Worm (Caenorhabditis elegans) whole organism, L4 larva: Measurements from ENCODE around the gene srh-92.

Source experiments
- T20F7.1 ChIP-seq: fragments of 200-800 bp; sonication (Bioruptor generic); optimal IDR thresholded peaks from 2 replicates; lab custom pipeline; 2018; ENCODE audit warnings: mild to moderate bottlenecking, missing genetic modification characterization, missing compliant biosample characterization
- T26A8.4 ChIP-seq: fragments of 200-800 bp; sonication (Bioruptor generic); IDR thresholded peaks from 2 replicates; pipeline ENCODE4 v1.3.6; 2022; ENCODE audit warnings: missing genetic modification characterization, missing compliant biosample characterization
- Y105C5A.15 ChIP-seq: fragments of 200-800 bp; sonication (Bioruptor generic); IDR thresholded peaks from 2 replicates; pipeline ENCODE4 v1.3.6; 2022; ENCODE audit warnings: missing genetic modification characterization, missing compliant biosample characterization
- ZK337.2 ChIP-seq: fragments of 200-800 bp; sonication (Bioruptor generic); IDR thresholded peaks from 2 replicates; pipeline ENCODE4 v1.3.6; 2022; ENCODE audit warnings: missing genetic modification reagents, missing genetic modification characterization, missing compliant biosample characterization
- aha-1 ChIP-seq: fragments of 150-350 bp; peaks from one replicate; lab custom pipeline; 2014; ENCODE audit warnings: missing biosample characterization, missing genetic modification characterization
- arid-1 ChIP-seq: fragments of 200-800 bp; sonication (Bioruptor generic); conservative IDR thresholded peaks from 2 replicates; pipeline ENCODE4 v1.3.6; 2022; ENCODE audit warnings: missing genetic modification reagents, missing genetic modification characterization, missing compliant biosample characterization
- attf-4 ChIP-seq: sonication (generic microtip); optimal IDR thresholded peaks from 3 replicates; lab custom pipeline; 2017; ENCODE audit warnings: missing biosample characterization, missing genetic modification characterization
- ceh-20 ChIP-seq: fragments of 200-800 bp; sonication (Bioruptor generic); IDR thresholded peaks from 2 replicates; pipeline ENCODE4 v1.3.6; 2022; ENCODE audit warnings: missing genetic modification reagents, missing genetic modification characterization, missing compliant biosample characterization
- ceh-44 ChIP-seq: fragments of 200-800 bp; sonication (Bioruptor generic); IDR thresholded peaks from 2 replicates; pipeline ENCODE4 v1.3.6; 2022; ENCODE audit warnings: missing genetic modification reagents, missing genetic modification characterization, missing compliant biosample characterization
- ceh-82 ChIP-seq: sonication (generic microtip); optimal IDR thresholded peaks from 2 replicates; lab custom pipeline; 2017; ENCODE audit warnings: missing biosample characterization, missing genetic modification characterization
- ces-1 ChIP-seq: fragments of 150-350 bp; sonication (generic microtip); optimal IDR thresholded peaks from 4 replicates; lab custom pipeline; 2014; ENCODE audit warnings: missing biosample characterization, missing genetic modification reagents, missing genetic modification characterization
- cey-2 ChIP-seq: sonication (generic microtip); optimal IDR thresholded peaks from 3 replicates; lab custom pipeline; 2017; ENCODE audit warnings: missing genetic modification characterization, mild to moderate bottlenecking, missing compliant biosample characterization, antibody characterized with exemption, borderline replicate concordance; ENCODE audit not compliant: insufficient read depth
- ctbp-1 ChIP-seq: fragments of 200-800 bp; sonication (Bioruptor generic); IDR thresholded peaks from 2 replicates; pipeline ENCODE4 v1.3.6; 2022; ENCODE audit warnings: missing genetic modification reagents, missing genetic modification characterization, missing compliant biosample characterization
- daf-16 ChIP-seq, 3 experiments: sonication (generic microtip); optimal IDR thresholded peaks; 2 replicates each; lab custom pipeline; 2016 to 2017; ENCODE audit warnings: missing genetic modification characterization in 3 of 3, missing genetic modification reagents in 3 of 3, mild to moderate bottlenecking in 2 of 3, missing compliant biosample characterization in 2 of 3, missing biosample characterization in 1 of 3, moderate library complexity in 1 of 3
- dmd-9 ChIP-seq: fragments of 200-800 bp; sonication (Bioruptor generic); IDR thresholded peaks from 2 replicates; pipeline ENCODE4 v1.3.6; 2022; ENCODE audit warnings: missing genetic modification reagents, missing genetic modification characterization, missing compliant biosample characterization
- dpl-1 ChIP-seq: fragments of 150-350 bp; optimal IDR thresholded peaks from 2 replicates; lab custom pipeline; 2014; ENCODE audit warnings: missing biosample characterization, missing genetic modification reagents, missing genetic modification characterization
- hif-1 ChIP-seq, 2 experiments: sonication (generic microtip); optimal IDR thresholded peaks; 2 replicates each; lab custom pipeline; 2016 to 2017; ENCODE audit warnings: missing compliant biosample characterization in 2 of 2, missing genetic modification characterization in 2 of 2, missing genetic modification reagents in 2 of 2, missing genotype in 2 of 2, mild to moderate bottlenecking in 1 of 2
- hlh-11 ChIP-seq: fragments of 200-800 bp; sonication (Bioruptor generic); optimal IDR thresholded peaks from 2 replicates; lab custom pipeline; 2018; ENCODE audit warnings: mild to moderate bottlenecking, missing genetic modification characterization, missing compliant biosample characterization
- hlh-30 ChIP-seq: sonication (generic microtip); optimal IDR thresholded peaks from 2 replicates; lab custom pipeline; 2017; ENCODE audit warnings: antibody characterized with exemption, mild to moderate bottlenecking, missing genetic modification characterization, missing compliant biosample characterization; ENCODE audit not compliant: insufficient read depth
- hmg-1.1 ChIP-seq: fragments of 200-800 bp; sonication (Bioruptor generic); IDR thresholded peaks from 2 replicates; pipeline ENCODE4 v1.3.6; 2022; ENCODE audit warnings: missing genetic modification reagents, missing genetic modification characterization, missing compliant biosample characterization
- jun-1 ChIP-seq: fragments of 150-350 bp; optimal IDR thresholded peaks from 2 replicates; lab custom pipeline; 2014; ENCODE audit warnings: missing biosample characterization, missing genetic modification reagents, missing genetic modification characterization
- lin-1 ChIP-seq: fragments of 200-800 bp; sonication (Bioruptor generic); IDR thresholded peaks from 2 replicates; pipeline ENCODE4 v1.3.6; 2022; ENCODE audit warnings: missing genetic modification reagents, missing genetic modification characterization, missing compliant biosample characterization
- lin-15B ChIP-seq: fragments of 150-350 bp; sonication (generic microtip); optimal IDR thresholded peaks from 3 replicates; lab custom pipeline; 2014; ENCODE audit warnings: missing biosample characterization, missing genetic modification characterization
- lin-38 ChIP-seq: fragments of 200-800 bp; sonication (Bioruptor generic); IDR thresholded peaks from 2 replicates; pipeline ENCODE4 v1.3.6; 2022; ENCODE audit warnings: missing genetic modification reagents, missing genetic modification characterization, missing compliant biosample characterization
- lir-3 ChIP-seq: sonication (generic microtip); optimal IDR thresholded peaks from 2 replicates; lab custom pipeline; 2016; ENCODE audit warnings: mild to moderate bottlenecking, missing genetic modification characterization, missing compliant biosample characterization
- mdl-1 ChIP-seq, 2 experiments: fragments of 150-350 bp in 1 of 2; sonication (generic microtip) in 1 of 2; optimal IDR thresholded peaks; 2 replicates each; lab custom pipeline; 2014 to 2017; ENCODE audit warnings: missing biosample characterization in 2 of 2, missing genetic modification characterization in 2 of 2
- mes-2 ChIP-seq: sonication (generic microtip); optimal IDR thresholded peaks from 2 replicates; lab custom pipeline; 2016; ENCODE audit warnings: missing genotype, mild to moderate bottlenecking, missing genetic modification characterization, missing compliant biosample characterization; ENCODE audit not compliant: poor library complexity, severe bottlenecking
- mxl-2 ChIP-seq: fragments of 200-800 bp; sonication (Bioruptor generic); conservative IDR thresholded peaks from 2 replicates; pipeline ENCODE4 v1.3.6; 2022; ENCODE audit warnings: missing genetic modification reagents, missing genetic modification characterization, missing compliant biosample characterization
- nhr-102 ChIP-seq: sonication (generic microtip); optimal IDR thresholded peaks from 2 replicates; lab custom pipeline; 2016; ENCODE audit warnings: mild to moderate bottlenecking, missing genetic modification characterization, moderate library complexity, missing compliant biosample characterization
- nhr-11 ChIP-seq: fragments of 150-350 bp; optimal IDR thresholded peaks from 2 replicates; lab custom pipeline; 2014; ENCODE audit warnings: missing biosample characterization, missing genetic modification characterization
- nhr-111 ChIP-seq: fragments of 200-800 bp; sonication (Bioruptor generic); optimal IDR thresholded peaks from 2 replicates; lab custom pipeline; 2018; ENCODE audit warnings: mild to moderate bottlenecking, missing genetic modification characterization, missing compliant biosample characterization
- nhr-25 ChIP-seq: sonication (generic microtip); optimal IDR thresholded peaks from 2 replicates; lab custom pipeline; 2017; ENCODE audit warnings: missing genetic modification characterization, mild to moderate bottlenecking, missing compliant biosample characterization, antibody characterized with exemption, moderate library complexity, borderline replicate concordance; ENCODE audit not compliant: insufficient read depth
- nhr-28 ChIP-seq: fragments of 150-350 bp; optimal IDR thresholded peaks from 2 replicates; lab custom pipeline; 2014; ENCODE audit warnings: missing biosample characterization, missing genetic modification characterization
- nhr-41 ChIP-seq: fragments of 200-800 bp; sonication (Bioruptor generic); IDR thresholded peaks from 2 replicates; pipeline ENCODE4 v1.3.6; 2022; ENCODE audit warnings: missing genetic modification reagents, missing genetic modification characterization, missing compliant biosample characterization
- nhr-6 ChIP-seq: fragments of 150-350 bp; optimal IDR thresholded peaks from 2 replicates; lab custom pipeline; 2014; ENCODE audit warnings: missing biosample characterization, missing genetic modification characterization
- nhr-76 ChIP-seq: fragments of 150-350 bp; optimal IDR thresholded peaks from 2 replicates; lab custom pipeline; 2014; ENCODE audit warnings: missing biosample characterization, missing genetic modification characterization
- pha-4 ChIP-seq, 2 experiments: fragments of 150-350 bp in 1 of 2; fragments of 200-800 bp in 1 of 2; sonication (Bioruptor generic) in 1 of 2; IDR thresholded peaks in 1 of 2; optimal IDR thresholded peaks in 1 of 2; 2 replicates each; pipeline versions ENCODE4 v1.3.6 to Lab custom; 2014 to 2022; ENCODE audit warnings: missing genetic modification characterization in 2 of 2, missing genetic modification reagents in 2 of 2, missing biosample characterization in 1 of 2, missing compliant biosample characterization in 1 of 2
- php-3 ChIP-seq: fragments of 200-800 bp; sonication (Bioruptor generic); IDR thresholded peaks from 2 replicates; pipeline ENCODE4 v1.3.6; 2022; ENCODE audit warnings: missing genetic modification reagents, missing genetic modification characterization, missing compliant biosample characterization
- pqm-1 ChIP-seq: sonication (generic microtip); optimal IDR thresholded peaks from 2 replicates; lab custom pipeline; 2017; ENCODE audit warnings: missing biosample characterization, missing genetic modification characterization
- rbr-2 ChIP-seq: sonication (generic microtip); optimal IDR thresholded peaks from 2 replicates; lab custom pipeline; 2016; ENCODE audit warnings: missing genotype, missing genetic modification characterization, missing compliant biosample characterization
- tag-97 ChIP-seq: fragments of 200-800 bp; sonication (Bioruptor generic); IDR thresholded peaks from 2 replicates; pipeline ENCODE4 v1.3.6; 2022; ENCODE audit warnings: missing genetic modification characterization, missing compliant biosample characterization
- unc-130 ChIP-seq: sonication (generic microtip); optimal IDR thresholded peaks from 2 replicates; lab custom pipeline; 2016; ENCODE audit warnings: missing genetic modification reagents, missing genetic modification characterization, missing compliant biosample characterization
- unc-39 ChIP-seq: sonication (generic microtip); optimal IDR thresholded peaks from 2 replicates; lab custom pipeline; 2017; ENCODE audit warnings: missing biosample characterization, missing genetic modification characterization
- unc-62 ChIP-seq, 3 experiments: fragments of 150-350 bp in 1 of 3; sonication (generic microtip); optimal IDR thresholded peaks in 2 of 3; peaks in 1 of 3; 1 replicate in 1 of 3; 2 replicates in 2 of 3; lab custom pipeline; 2014 to 2017; ENCODE audit warnings: missing biosample characterization in 3 of 3, missing genetic modification characterization in 3 of 3, missing genetic modification reagents in 3 of 3, missing genotype in 1 of 3
- zip-11 ChIP-seq: fragments of 200-800 bp; sonication (Bioruptor generic); IDR thresholded peaks from 2 replicates; pipeline ENCODE4 v1.3.6; 2022; ENCODE audit warnings: missing genetic modification characterization, missing compliant biosample characterization
- ztf-11 ChIP-seq: fragments of 150-350 bp; optimal IDR thresholded peaks from 2 replicates; lab custom pipeline; 2014; ENCODE audit warnings: missing biosample characterization, missing genetic modification characterization

Gene srh-92

ce11 chrV:7472815-7473214, 12.0 kb upstream of the srh-92 start, which contains the start of gene str-28:
str-28 (minus strand) TSS chrV:7472915.
- TF ChIP-seq lin-15B (tag; lab: Kevin White, UChicago), result no peak
- TF ChIP-seq nhr-11, result no peak
- TF ChIP-seq jun-1 (tag; lab: Kevin White, UChicago), result no peak
- TF ChIP-seq mxl-2, result no peak
- TF ChIP-seq nhr-111 (GFP tag; lab: Kevin White, UChicago), result no peak
- no peak for TF ChIP-seq ceh-20 (GFP tag; lab: Robert Waterston, UW)
- no peak for TF ChIP-seq ZK337.2 (GFP tag; lab: Robert Waterston, UW)

ce11 chrV:7465509-7465908, 4.7 kb upstream of the srh-92 start, which contains the start of gene F25E5.1:
F25E5.1 (plus strand) TSS chrV:7465884.
- TF ChIP-seq T20F7.1 (GFP tag; lab: Kevin White, UChicago), result no peak
- no peak for TF ChIP-seq aha-1 (tag; lab: Kevin White, UChicago)
- peak; percentile 95 for TF ChIP-seq mes-2 (tag; lab: Kevin White, UChicago)
- no peak for TF ChIP-seq cey-2
- peak; percentile 75; the same call in 1 of the 2 replicates for TF ChIP-seq dmd-9 (GFP tag; lab: Robert Waterston, UW)
- no peak for TF ChIP-seq lin-1 (GFP tag; lab: Robert Waterston, UW)
- no peak for TF ChIP-seq arid-1 (GFP tag; lab: Robert Waterston, UW)
- TF ChIP-seq php-3 (GFP tag; lab: Robert Waterston, UW), result no peak
- peak; percentile 70 for TF ChIP-seq nhr-6 (tag; lab: Kevin White, UChicago)
- TF ChIP-seq rbr-2, result peak; percentile 53
- TF ChIP-seq pqm-1 (tag; lab: Kevin White, UChicago), result peak; percentile 48
- no peak for TF ChIP-seq nhr-76 (tag; lab: Kevin White, UChicago)
- TF ChIP-seq ces-1, result no peak
- TF ChIP-seq ZK337.2 (GFP tag; lab: Robert Waterston, UW), result 0 out of 2 replicates have a peak, but pooled peaks have one; percentile 10
- no peak for TF ChIP-seq attf-4 (tag; lab: Kevin White, UChicago)
- TF ChIP-seq unc-130 (GFP tag; lab: Kevin White, UChicago), result peak; percentile 52
- TF ChIP-seq dpl-1 (GFP tag; lab: Kevin White, UChicago), result peak; percentile 62
- no peak for TF ChIP-seq lin-15B (tag; lab: Kevin White, UChicago)
- no peak for TF ChIP-seq tag-97
- peak; percentile 17; the same call in 1 of the 2 replicates for TF ChIP-seq ceh-44 (GFP tag; lab: Robert Waterston, UW)
- TF ChIP-seq pha-4 (GFP tag; IDR thresholded peaks at IDR 0.05; lab: Robert Waterston, UW), result no peak
- peak; percentile 31 for TF ChIP-seq pha-4 (tag; optimal IDR thresholded peaks at IDR 0.05; lab: Kevin White, UChicago)
- peak; percentile 59 for TF ChIP-seq nhr-28 (tag; lab: Kevin White, UChicago)
- peak in 1 of 2 experiments; percentile 93 for TF ChIP-seq unc-62 (GFP tag; optimal IDR thresholded peaks at IDR 0.05 in 1 of 2; lab: Kevin White, UChicago)
- TF ChIP-seq unc-62 (tag; optimal IDR thresholded peaks at IDR 0.05; lab: Kevin White, UChicago), result no peak
- peak; percentile 61; the same call in 1 of the 2 replicates for TF ChIP-seq hmg-1.1 (GFP tag; lab: Robert Waterston, UW)
- TF ChIP-seq hlh-30 (tag; lab: Kevin White, UChicago), result peak; percentile 63
- no peak for TF ChIP-seq ztf-11 (tag; lab: Kevin White, UChicago)
- no peak for TF ChIP-seq ctbp-1
- peak in 1 of 2 experiments; percentile 81 for TF ChIP-seq mdl-1 (tag; optimal IDR thresholded peaks at IDR 0.05; lab: Kevin White, UChicago)
- TF ChIP-seq nhr-102 (tag; lab: Kevin White, UChicago), result peak; percentile 26

ce11 chrV:7464696-7465095, 3.9 kb upstream of the srh-92 start, which contains the start of gene srh-89:
srh-89 (minus strand) TSS chrV:7464796.
- TF ChIP-seq lir-3 (tag; lab: Kevin White, UChicago), result no peak
- no peak for TF ChIP-seq zip-11 (GFP tag; lab: Robert Waterston, UW)
- TF ChIP-seq nhr-25 (tag; lab: Kevin White, UChicago), result no peak
- no peak for TF ChIP-seq hlh-11
- no peak for TF ChIP-seq nhr-41
- TF ChIP-seq Y105C5A.15, result no peak
- TF ChIP-seq cey-2, result no peak
- no peak for TF ChIP-seq lin-38 (GFP tag; lab: Robert Waterston, UW)
- TF ChIP-seq daf-16 (GFP tag; optimal IDR thresholded peaks at IDR 0.05; lab: Kevin White, UChicago), result no peak
- TF ChIP-seq daf-16 (tag; optimal IDR thresholded peaks at IDR 0.05; lab: Kevin White, UChicago), result no peak
- TF ChIP-seq ztf-11 (tag; lab: Kevin White, UChicago), result no peak
- no peak for TF ChIP-seq ceh-82 (tag; lab: Kevin White, UChicago)
- no peak for TF ChIP-seq nhr-11
- TF ChIP-seq unc-39 (tag; lab: Kevin White, UChicago), result no peak
- TF ChIP-seq T26A8.4 (GFP tag; lab: Robert Waterston, UW), result no peak
- no peak for TF ChIP-seq hif-1 (tag; optimal IDR thresholded peaks at IDR 0.05; lab: Kevin White, UChicago)
